Worm (Caenorhabditis elegans) whole organism, mixed stage, embryonic: ENCODE measurements around the gene F59B2.15.

ENCODE experiments used
- bed-3 ChIP-seq: fragments of 200-800 bp; sonication (Bioruptor generic); optimal IDR thresholded peaks from 3 replicates; lab custom pipeline; 2018; ENCODE audit warnings: mild to moderate bottlenecking, missing genetic modification characterization, moderate library complexity, missing compliant biosample characterization
- blmp-1 ChIP-seq: fragments of 150-350 bp; optimal IDR thresholded peaks from 2 replicates; lab custom pipeline; 2014; ENCODE audit warnings: missing biosample characterization, missing genetic modification characterization
- mab-5 ChIP-seq: fragments of 150-350 bp; optimal IDR thresholded peaks from 2 replicates; lab custom pipeline; 2014; ENCODE audit warnings: missing biosample characterization, missing genetic modification characterization
- nhr-12 ChIP-seq: fragments of 150-350 bp; optimal IDR thresholded peaks from 2 replicates; lab custom pipeline; 2014; ENCODE audit warnings: missing biosample characterization, missing genetic modification characterization
- nhr-28 ChIP-seq: fragments of 150-350 bp; optimal IDR thresholded peaks from 2 replicates; lab custom pipeline; 2014; ENCODE audit warnings: missing biosample characterization, missing genetic modification characterization
- nhr-76 ChIP-seq: sonication (generic microtip); optimal IDR thresholded peaks from 2 replicates; lab custom pipeline; 2017; ENCODE audit warnings: missing biosample characterization, missing genetic modification characterization
- unc-62 ChIP-seq: fragments of 150-350 bp; optimal IDR thresholded peaks from 2 replicates; lab custom pipeline; 2014; ENCODE audit warnings: missing biosample characterization, missing genetic modification reagents, missing genetic modification characterization

- TF ChIP-seq blmp-1: no peak
- no peak for TF ChIP-seq nhr-76 (tag; lab: Kevin White, UChicago)
- no peak for TF ChIP-seq mab-5 (tag; lab: Kevin White, UChicago)
- TF ChIP-seq unc-62 (GFP tag; lab: Kevin White, UChicago): peak; percentile 58
- no peak for TF ChIP-seq bed-3 (GFP tag; lab: Kevin White, UChicago)
- no peak for TF ChIP-seq nhr-28 (tag; lab: Kevin White, UChicago)
- TF ChIP-seq nhr-12: no peak
These were observed 48.7 kb upstream of the F59B2.15 start for ce11 chrIII:9051119-9051597.
